Fruit fly (Drosophila melanogaster): Measurements from ENCODE around the gene CG4440.

Gene CG4440

DNA sequence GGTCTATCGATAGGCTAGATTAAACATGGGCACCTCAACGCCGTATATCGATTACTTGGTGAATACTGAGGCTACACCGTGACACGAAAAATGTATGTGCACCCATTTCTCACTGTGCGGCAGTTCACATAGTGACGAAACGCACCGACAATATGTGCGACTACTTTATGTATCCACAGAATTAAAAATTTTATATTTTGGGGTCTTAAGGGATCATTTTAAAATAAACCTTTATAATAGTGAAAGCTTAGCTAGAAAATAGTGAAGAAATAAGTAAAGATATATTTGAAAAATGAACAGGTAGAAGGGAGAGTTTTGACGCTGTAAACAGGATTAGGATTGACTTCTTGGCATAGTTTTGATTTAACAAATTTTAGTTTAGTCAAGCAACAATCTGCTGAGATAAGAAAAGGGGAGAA is 614 bp upstream of the CG4440 start, which contains the start of gene mRpL4 (continued):
- TF ChIP-seq CG8765 (GFP tag; IDR thresholded peaks at IDR 0.05) = peak; percentile 34; the same call in 1 of the 2 replicates
- peak; percentile 74 for TF ChIP-seq CG30020 (tag; optimal IDR thresholded peaks at IDR 0.05)
- no peak for TF ChIP-seq org-1 (GFP tag; optimal IDR thresholded peaks at IDR 0.05)
- TF ChIP-seq Lpt (GFP tag; optimal IDR thresholded peaks at IDR 0.05) = no peak
- no peak for TF ChIP-seq exex (tag; optimal IDR thresholded peaks at IDR 0.05)
- no peak for TF ChIP-seq CG18619 (GFP tag; optimal IDR thresholded peaks at IDR 0.05)
- peak; percentile 99 for TF ChIP-seq zen2 (GFP tag; IDR thresholded peaks at IDR 0.05; ENCODE audit: partially characterized antibody)
- TF ChIP-seq CG1529 (GFP tag; optimal IDR thresholded peaks at IDR 0.05) = no peak
- peak; percentile 51; the same call in 1 of the 2 replicates for TF ChIP-seq CG5953 (GFP tag; IDR thresholded peaks at IDR 0.05)
- TF ChIP-seq mld (GFP tag; IDR thresholded peaks at IDR 0.05; ENCODE audit: partially characterized antibody) = peak; percentile 98
- TF ChIP-seq CG6813 (GFP tag; optimal IDR thresholded peaks at IDR 0.05) = peak; percentile 12
- TF ChIP-seq CG9817 (tag; optimal IDR thresholded peaks at IDR 0.05) = peak; percentile 54
- TF ChIP-seq HHEX (GFP tag; optimal IDR thresholded peaks at IDR 0.05) = peak; percentile 11
- TF ChIP-seq CG16815 (GFP tag; optimal IDR thresholded peaks at IDR 0.05) = peak; percentile 42
- peak; percentile 81 for TF ChIP-seq Hsf (GFP tag; optimal IDR thresholded peaks at IDR 0.05)
- TF ChIP-seq CG12155 (GFP tag; optimal IDR thresholded peaks at IDR 0.05) = peak; percentile 71
- TF ChIP-seq Antp (GFP tag; optimal IDR thresholded peaks at IDR 0.05) = peak; percentile 88
- TF ChIP-seq CG2116 (GFP tag; optimal IDR thresholded peaks at IDR 0.05) = peak; percentile 87
- peak; percentile 99 for TF ChIP-seq ato (GFP tag; IDR thresholded peaks at IDR 0.05; ENCODE audit: partially characterized antibody)
- TF ChIP-seq croc (GFP tag; conservative IDR thresholded peaks at IDR 0.05) = no peak
- peak; percentile 47; the same call in 1 of the 2 replicates for TF ChIP-seq CG4730 (GFP tag; IDR thresholded peaks at IDR 0.05)
- no peak for TF ChIP-seq Dip2 (GFP tag; IDR thresholded peaks at IDR 0.05)
- peak; percentile 76 for TF ChIP-seq lmd (GFP tag; IDR thresholded peaks at IDR 0.05)
- TF ChIP-seq fd64A (GFP tag; optimal IDR thresholded peaks at IDR 0.05) = no peak
- no peak for TF ChIP-seq Mad (GFP tag; optimal IDR thresholded peaks at IDR 0.05)
- TF ChIP-seq Lim3 (GFP tag; IDR thresholded peaks at IDR 0.05) = no peak
- peak; percentile 73; the same call in 1 of the 2 replicates for TF ChIP-seq CG32772 (GFP tag; IDR thresholded peaks at IDR 0.05)
- TF ChIP-seq H15 (GFP tag; IDR thresholded peaks at IDR 0.05) = peak; percentile 65; the same call in 2 of the 3 replicates
- TF ChIP-seq CG42726 (GFP tag; IDR thresholded peaks at IDR 0.05; ENCODE audit: partially characterized antibody) = peak; percentile 99
- no peak for TF ChIP-seq tup (GFP tag; optimal IDR thresholded peaks at IDR 0.05)
- no peak for TF ChIP-seq sd (tag; optimal IDR thresholded peaks at IDR 0.05)
- peak; percentile 99 for TF ChIP-seq amos (GFP tag; IDR thresholded peaks at IDR 0.05; ENCODE audit: partially characterized antibody)
- peak; percentile 44 for TF ChIP-seq ERR (GFP tag; optimal IDR thresholded peaks at IDR 0.05)
- peak; percentile 98 for TF ChIP-seq inv (GFP tag; IDR thresholded peaks at IDR 0.05; ENCODE audit: partially characterized antibody)
- TF ChIP-seq Hr3 (GFP tag; optimal IDR thresholded peaks at IDR 0.05) = peak; percentile 79
- TF ChIP-seq NFAT (GFP tag; IDR thresholded peaks at IDR 0.05) = peak; percentile 83
- TF ChIP-seq otp (GFP tag; IDR thresholded peaks at IDR 0.05) = 0 out of 3 replicates have a peak, but pooled peaks have one; percentile 33
- peak; percentile 57 for TF ChIP-seq CG16863 (GFP tag; optimal IDR thresholded peaks at IDR 0.05)
- peak; percentile 42 for TF ChIP-seq Ssrp (tag; optimal IDR thresholded peaks at IDR 0.05)
- TF ChIP-seq trem (tag; optimal IDR thresholded peaks at IDR 0.05) = peak; percentile 84
- TF ChIP-seq CrebB (tag; optimal IDR thresholded peaks at IDR 0.05) = no peak
- TF ChIP-seq CG11696 (GFP tag; IDR thresholded peaks at IDR 0.05) = 0 out of 2 replicates have a peak, but pooled peaks have one; percentile 19
- TF ChIP-seq MTF-1 (GFP tag; optimal IDR thresholded peaks at IDR 0.05; ENCODE audit: borderline replicate concordance) = no peak
- TF ChIP-seq abd-A (tag; optimal IDR thresholded peaks at IDR 0.05) = no peak
- TF ChIP-seq CG12104 (GFP tag; optimal IDR thresholded peaks at IDR 0.05) = no peak
- TF ChIP-seq CG31388 (GFP tag; optimal IDR thresholded peaks at IDR 0.05) = no peak
- peak; percentile 6 for TF ChIP-seq CG4328 (GFP tag; optimal IDR thresholded peaks at IDR 0.05)
- peak; percentile 71 for TF ChIP-seq gem (tag; optimal IDR thresholded peaks at IDR 0.05)
- peak; percentile 99 for TF ChIP-seq bbx (GFP tag; IDR thresholded peaks at IDR 0.05; ENCODE audit: partially characterized antibody)
- TF ChIP-seq Dfd (GFP tag; optimal IDR thresholded peaks at IDR 0.05) = no peak
